Fruit fly (Drosophila melanogaster) whole organism, adult: ENCODE results near the gene siz.

Experiments used
- CG11617 ChIP-seq: fragments of 200-800 bp; sonication (Bioruptor generic); optimal IDR thresholded peaks from 2 replicates; lab custom pipeline; 2017; ENCODE audit warnings: mild to moderate bottlenecking, missing biosample characterization, missing genetic modification reagents, missing genetic modification characterization
- CG12768 ChIP-seq: fragments of 200-800 bp; sonication (Bioruptor generic); optimal IDR thresholded peaks from 2 replicates; lab custom pipeline; 2017; ENCODE audit warnings: missing biosample characterization, missing genetic modification characterization, mild to moderate bottlenecking, moderate library complexity, missing genetic modification reagents
- CG14711 ChIP-seq: fragments of 200-800 bp; sonication (Bioruptor generic); optimal IDR thresholded peaks from 2 replicates; lab custom pipeline; 2018; ENCODE audit warnings: missing biosample characterization, mild to moderate bottlenecking, missing genetic modification characterization, moderate library complexity
- CG1620 ChIP-seq: fragments of 200-800 bp; sonication (Bioruptor generic); optimal IDR thresholded peaks from 2 replicates; lab custom pipeline; 2016; ENCODE audit warnings: missing biosample characterization, missing genetic modification characterization
- CG33017 ChIP-seq: fragments of 200-800 bp; sonication (Bioruptor generic); optimal IDR thresholded peaks from 2 replicates; lab custom pipeline; 2018; ENCODE audit warnings: missing biosample characterization, mild to moderate bottlenecking, missing genetic modification characterization, moderate library complexity
- CG5204 ChIP-seq: fragments of 200-800 bp; sonication (Bioruptor generic); optimal IDR thresholded peaks from 2 replicates; lab custom pipeline; 2016; ENCODE audit warnings: missing biosample characterization, missing genetic modification characterization
- CG7045 ChIP-seq: fragments of 200-800 bp; sonication (Bioruptor generic); optimal IDR thresholded peaks from 2 replicates; lab custom pipeline; 2017; ENCODE audit warnings: missing biosample characterization, mild to moderate bottlenecking, missing genetic modification characterization
- CG7101 ChIP-seq: fragments of 200-800 bp; sonication (Bioruptor generic); optimal IDR thresholded peaks from 2 replicates; lab custom pipeline; 2018; ENCODE audit warnings: missing biosample characterization, mild to moderate bottlenecking, missing genetic modification characterization, moderate library complexity
- Clk ChIP-seq: fragments of 200-800 bp; sonication (Bioruptor generic); optimal IDR thresholded peaks from 2 replicates; lab custom pipeline; 2017; ENCODE audit warnings: missing biosample characterization, missing genetic modification characterization
- Crg-1 ChIP-seq: fragments of 200-800 bp; sonication (Bioruptor generic); optimal IDR thresholded peaks from 2 replicates; lab custom pipeline; 2016; ENCODE audit warnings: missing biosample characterization, missing genetic modification characterization
- Hr96 ChIP-seq: fragments of 200-800 bp; sonication (Bioruptor generic); optimal IDR thresholded peaks from 2 replicates; lab custom pipeline; 2016; ENCODE audit warnings: missing biosample characterization, missing genetic modification characterization
- Mnt ChIP-seq: fragments of 200-800 bp; sonication (Bioruptor generic); optimal IDR thresholded peaks from 2 replicates; lab custom pipeline; 2016; ENCODE audit warnings: missing biosample characterization, mild to moderate bottlenecking, missing genetic modification characterization
- bab1 ChIP-seq: fragments of 200-800 bp; sonication (Bioruptor generic); optimal IDR thresholded peaks from 3 replicates; lab custom pipeline; 2019; ENCODE audit warnings: missing biosample characterization, mild to moderate bottlenecking, missing genetic modification characterization, moderate library complexity
- cic ChIP-seq: fragments of 200-800 bp; sonication (Bioruptor generic); optimal IDR thresholded peaks from 2 replicates; lab custom pipeline; 2017; ENCODE audit warnings: missing biosample characterization, mild to moderate bottlenecking, missing genetic modification characterization, moderate library complexity
- cnc ChIP-seq, 2 experiments: fragments of >200 bp; optimal IDR thresholded peaks; 2 replicates each; lab custom pipeline; 2017
- kay ChIP-seq: fragments of 200-800 bp; sonication (Bioruptor generic); peaks from one replicate; lab custom pipeline; 2016; ENCODE audit warnings: missing biosample characterization, missing genetic modification characterization, borderline replicate concordance
- ovo ChIP-seq: fragments of 200-800 bp; sonication (Bioruptor generic); optimal IDR thresholded peaks from 2 replicates; lab custom pipeline; 2016; ENCODE audit warnings: missing biosample characterization, missing genetic modification characterization
- pad ChIP-seq: fragments of 200-800 bp; sonication (Bioruptor generic); optimal IDR thresholded peaks from 3 replicates; lab custom pipeline; 2017; ENCODE audit warnings: missing biosample characterization, missing genetic modification characterization, mild to moderate bottlenecking, moderate library complexity, missing genetic modification reagents
- tj ChIP-seq: fragments of 200-800 bp; sonication (Bioruptor generic); optimal IDR thresholded peaks from 3 replicates; lab custom pipeline; 2017; ENCODE audit warnings: missing biosample characterization, mild to moderate bottlenecking, missing genetic modification characterization, moderate library complexity
- toe ChIP-seq: fragments of 200-800 bp; sonication (Bioruptor generic); optimal IDR thresholded peaks from 2 replicates; lab custom pipeline; 2016; ENCODE audit warnings: missing biosample characterization, missing genetic modification characterization

siz gene

DNA sequence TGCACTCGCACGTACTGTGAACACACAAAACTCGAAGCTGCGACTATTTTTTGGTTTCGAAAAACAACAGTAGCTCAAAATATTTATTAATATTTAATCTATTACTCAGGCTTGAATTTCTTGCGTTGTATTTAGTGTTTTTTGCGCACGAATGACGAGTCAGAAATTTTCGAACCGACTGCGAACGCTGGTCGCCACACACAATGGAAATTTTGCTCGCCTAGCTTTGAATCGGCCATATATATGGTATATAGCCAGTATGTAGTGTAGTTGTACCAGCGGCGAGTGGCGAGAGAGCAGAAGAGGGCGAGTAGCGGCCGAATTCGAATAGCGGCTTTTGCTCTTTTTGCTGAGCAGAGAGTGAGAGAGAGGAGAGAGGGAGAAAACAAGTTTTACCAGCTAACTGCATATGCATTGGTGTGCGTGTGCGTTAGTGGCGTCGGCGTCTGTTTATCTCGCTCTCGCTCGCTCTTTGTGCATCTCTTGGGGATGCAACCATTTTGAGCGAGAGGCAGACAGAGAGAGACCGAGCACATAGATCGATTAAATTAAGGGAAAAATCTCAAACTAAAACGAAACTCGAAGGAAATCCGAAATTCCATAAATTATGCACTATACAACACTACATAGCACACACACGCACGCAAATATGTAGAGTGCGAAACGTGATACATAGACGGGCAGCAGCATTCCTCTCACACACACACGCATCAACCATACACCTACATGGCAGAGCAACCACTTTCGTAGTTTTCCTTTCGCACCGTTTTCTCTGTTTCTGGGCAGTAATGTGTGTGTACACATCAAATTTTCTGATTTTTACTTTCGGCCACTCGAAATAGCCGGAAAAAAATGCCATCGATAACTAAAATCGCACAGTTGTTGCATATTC is 8.1 kb upstream of the siz start:
- peak; percentile 41 for TF ChIP-seq tj (GFP tag; lab: Kevin White, UChicago)
- TF ChIP-seq cic (GFP tag; lab: Kevin White, UChicago), result no peak
- peak; percentile 70 for TF ChIP-seq ovo (GFP tag; lab: Kevin White, UChicago)
- TF ChIP-seq Hr96 (GFP tag; lab: Kevin White, UChicago), result peak; percentile 28
- no peak for TF ChIP-seq CG5204 (GFP tag; lab: Kevin White, UChicago)
- no peak for TF ChIP-seq CG1620 (GFP tag; lab: Kevin White, UChicago)
- TF ChIP-seq CG33017 (tag; lab: Kevin White, UChicago), result no peak
- TF ChIP-seq kay (GFP tag; lab: Kevin White, UChicago), result no peak
- peak; percentile 32 for TF ChIP-seq CG11617
- peak; percentile 47 for TF ChIP-seq pad (GFP tag; lab: Kevin White, UChicago)
- no peak for TF ChIP-seq Crg-1 (GFP tag; lab: Kevin White, UChicago)
- TF ChIP-seq cnc (optimal IDR thresholded peaks at IDR 0.05; lab: Kevin White, UChicago), result no peak
- peak; percentile 58 for TF ChIP-seq Mnt (GFP tag; lab: Kevin White, UChicago)
- peak; percentile 3 for TF ChIP-seq CG12768 (GFP tag; lab: Kevin White, UChicago)

dm6 chr3L:21026917-21027517 is 7.3 kb upstream of the siz start, which contains the start of gene skd:
Gene skd (minus strand): TSS chr3L:21027434.
- TF ChIP-seq CG7045 (GFP tag; lab: Kevin White, UChicago), result no peak
- TF ChIP-seq Mnt (GFP tag; lab: Kevin White, UChicago), result peak; percentile 6

DNA sequence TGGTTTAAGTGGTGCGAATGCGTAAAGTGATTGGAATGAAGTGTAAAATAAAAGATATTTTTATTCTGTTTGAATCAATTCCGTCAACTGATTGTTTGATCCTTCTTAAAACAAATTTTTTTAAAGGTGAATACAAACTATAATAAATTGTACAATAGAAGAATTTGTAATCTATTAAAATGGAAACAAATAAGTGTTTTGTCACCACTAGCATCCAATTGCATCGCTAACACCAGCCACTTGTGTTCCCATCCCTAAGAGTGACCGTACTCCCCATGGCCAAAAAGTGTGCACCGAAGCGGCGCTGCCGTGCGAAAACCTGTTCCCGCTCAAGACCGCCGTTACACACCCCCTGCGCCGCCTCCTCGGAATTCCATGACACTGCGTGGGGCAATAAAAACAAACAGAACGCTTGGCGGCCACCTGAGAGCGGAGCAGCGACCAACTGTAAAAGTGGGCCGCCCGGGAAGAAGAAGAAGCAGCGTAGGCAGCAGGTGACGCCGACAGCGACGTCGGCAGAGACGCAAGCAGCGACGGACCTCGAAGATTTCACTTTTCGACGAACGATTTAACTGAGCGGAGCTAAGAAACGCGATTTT is 6.6 kb upstream of the siz start, which contains the start of gene Pdss2:
Gene Pdss2, plus strand, starts transcription at position 259 of the 599 bp plus-strand sequence.
- TF ChIP-seq CG11617, result peak; percentile 59
- peak; percentile 41 for TF ChIP-seq CG14711 (tag; lab: Kevin White, UChicago)
- no peak for TF ChIP-seq cic (GFP tag; lab: Kevin White, UChicago)
- TF ChIP-seq Clk, result peak; percentile 63
- TF ChIP-seq CG7045 (GFP tag; lab: Kevin White, UChicago), result peak; percentile 45
- peak; percentile 55 for TF ChIP-seq pad (GFP tag; lab: Kevin White, UChicago)
- peak; percentile 72 for TF ChIP-seq CG7101 (tag; lab: Kevin White, UChicago)
- peak; percentile 47 for TF ChIP-seq CG33017 (tag; lab: Kevin White, UChicago)
- TF ChIP-seq CG5204 (GFP tag; lab: Kevin White, UChicago), result no peak
- peak; percentile 63 for TF ChIP-seq bab1 (GFP tag; lab: Kevin White, UChicago)
- TF ChIP-seq CG1620 (GFP tag; lab: Kevin White, UChicago), result peak; percentile 78
- TF ChIP-seq cnc (optimal IDR thresholded peaks at IDR 0.05; lab: Kevin White, UChicago), result no peak
- TF ChIP-seq ovo (GFP tag; lab: Kevin White, UChicago), result peak; percentile 80
- TF ChIP-seq Mnt (GFP tag; lab: Kevin White, UChicago), result peak; percentile 77
- TF ChIP-seq tj (GFP tag; lab: Kevin White, UChicago), result peak; percentile 32
- TF ChIP-seq toe (GFP tag; lab: Kevin White, UChicago), result peak; percentile 86
- no peak for TF ChIP-seq kay (GFP tag; lab: Kevin White, UChicago)
- peak; percentile 76 for TF ChIP-seq Hr96 (GFP tag; lab: Kevin White, UChicago)
- TF ChIP-seq Crg-1 (GFP tag; lab: Kevin White, UChicago), result peak; percentile 49
- peak; percentile 74 for TF ChIP-seq CG12768 (GFP tag; lab: Kevin White, UChicago)

DNA sequence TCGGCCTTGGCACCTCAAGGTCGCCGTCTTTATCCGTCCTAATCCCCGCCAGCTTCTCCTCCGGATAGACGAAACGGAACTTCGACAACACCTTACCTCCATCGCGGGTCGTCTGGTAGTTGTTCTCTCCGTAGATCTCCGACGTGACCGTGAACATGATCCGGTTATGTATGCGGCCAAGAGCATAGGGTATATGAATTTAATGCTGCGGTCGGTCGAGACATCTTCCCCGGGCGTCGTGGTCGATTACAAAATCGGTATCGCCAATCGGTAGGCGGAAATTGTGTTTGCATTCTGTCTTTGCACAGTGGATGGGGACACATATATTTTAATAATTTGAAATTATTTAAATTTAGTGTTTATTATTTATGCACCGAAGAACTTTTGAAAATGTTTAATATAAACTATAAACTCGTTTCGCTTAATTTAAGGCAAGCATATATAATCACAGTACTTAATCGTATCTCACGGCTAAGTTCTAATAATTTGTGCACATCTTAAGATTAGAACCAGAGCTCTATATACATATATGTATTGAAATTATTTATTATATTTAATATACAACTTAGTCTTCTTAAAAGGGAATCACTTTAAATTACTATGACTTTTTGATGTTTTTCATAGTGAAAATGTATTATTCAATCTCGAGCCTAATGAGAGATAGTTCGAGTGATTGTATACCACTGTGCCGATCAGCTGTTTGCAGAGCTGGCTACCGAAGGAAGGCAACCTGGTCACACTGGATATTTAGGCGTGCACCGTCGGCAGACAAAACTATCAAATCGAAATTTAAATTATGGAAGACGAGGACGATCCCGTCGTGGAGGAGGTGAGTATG is 3.0 kb upstream of the siz start, which contains the start of the genes CG10584 and Polr3E:
Gene CG10584, minus strand, starts transcription at position 268 of the 838 bp plus-strand sequence.
Gene Polr3E, plus strand, starts transcription at position 733 of the 838 bp plus-strand sequence.
- TF ChIP-seq Crg-1 (GFP tag; lab: Kevin White, UChicago) (peak; percentile 86), toe (GFP tag; lab: Kevin White, UChicago) (peak; percentile 82), CG7101 (tag; lab: Kevin White, UChicago) (peak; percentile 93), CG12768 (GFP tag; lab: Kevin White, UChicago) (peak; percentile 96), pad (GFP tag; lab: Kevin White, UChicago) (peak; percentile 87), CG11617 (peak; percentile 97), cic (GFP tag; lab: Kevin White, UChicago) (peak; percentile 77), CG5204 (GFP tag; lab: Kevin White, UChicago) (no peak), kay (GFP tag; lab: Kevin White, UChicago) (no peak), tj (GFP tag; lab: Kevin White, UChicago) (peak; percentile 82), cnc (optimal IDR thresholded peaks at IDR 0.05; lab: Kevin White, UChicago) (no peak), Mnt (GFP tag; lab: Kevin White, UChicago) (peak; percentile 76), ovo (GFP tag; lab: Kevin White, UChicago) (peak; percentile 89), CG7045 (GFP tag; lab: Kevin White, UChicago) (peak; percentile 95), bab1 (GFP tag; lab: Kevin White, UChicago) (peak; percentile 90), CG33017 (tag; lab: Kevin White, UChicago) (peak; percentile 93), CG1620 (GFP tag; lab: Kevin White, UChicago) (peak; percentile 42), CG14711 (tag; lab: Kevin White, UChicago) (peak; percentile 86), Clk (peak; percentile 84), Hr96 (GFP tag; lab: Kevin White, UChicago) (peak; percentile 71)
